Fruit fly (Drosophila melanogaster): ENCODE data around the gene Trf2.

The Trf2 gene

dm6 chrX:8450214-8450904 is 41.3 kb downstream of the Trf2 start:
- no peak for TF ChIP-seq N (GFP tag; optimal IDR thresholded peaks at IDR 0.05)
- TF ChIP-seq sage (GFP tag; optimal IDR thresholded peaks at IDR 0.05): no peak
- TF ChIP-seq CG9705 (GFP tag; optimal IDR thresholded peaks at IDR 0.05): no peak
- no peak for TF ChIP-seq GATAd (GFP tag; optimal IDR thresholded peaks at IDR 0.05)
- no peak for TF ChIP-seq woc (GFP tag; optimal IDR thresholded peaks at IDR 0.05)
- TF ChIP-seq fru (GFP tag; optimal IDR thresholded peaks at IDR 0.05): no peak
- TF ChIP-seq ey (GFP tag; optimal IDR thresholded peaks at IDR 0.05): no peak
- TF ChIP-seq psq (GFP tag; optimal IDR thresholded peaks at IDR 0.05): no peak
- no peak for TF ChIP-seq pan (optimal IDR thresholded peaks at IDR 0.05)
- TF ChIP-seq dmrt93B (GFP tag; optimal IDR thresholded peaks at IDR 0.05): no peak
- TF ChIP-seq Hnf4 (GFP tag; optimal IDR thresholded peaks at IDR 0.05): no peak
- TF ChIP-seq HLH106 (tag; optimal IDR thresholded peaks at IDR 0.05): no peak
- TF ChIP-seq Rel (GFP tag; optimal IDR thresholded peaks at IDR 0.05): no peak
- no peak for TF ChIP-seq Rel (tag; optimal IDR thresholded peaks at IDR 0.05)
- TF ChIP-seq OdsH (GFP tag; optimal IDR thresholded peaks at IDR 0.05): no peak
- TF ChIP-seq Hr78 (GFP tag; optimal IDR thresholded peaks at IDR 0.05): no peak
- no peak for TF ChIP-seq Hr83 (GFP tag; optimal IDR thresholded peaks at IDR 0.05; ENCODE audit: poor library complexity, severe bottlenecking)

dm6 chrX:8452163-8452562 is 43.1 kb downstream of the Trf2 start:
- TF ChIP-seq dmrt93B (GFP tag; optimal IDR thresholded peaks at IDR 0.05) (no peak), jim (GFP tag; optimal IDR thresholded peaks at IDR 0.05) (no peak), br (GFP tag; optimal IDR thresholded peaks at IDR 0.05) (no peak), psq (GFP tag; optimal IDR thresholded peaks at IDR 0.05) (no peak), h (GFP tag; optimal IDR thresholded peaks at IDR 0.05) (no peak), ey (GFP tag; optimal IDR thresholded peaks at IDR 0.05) (no peak), HLH106 (tag; optimal IDR thresholded peaks at IDR 0.05) (no peak), rgr (GFP tag; optimal IDR thresholded peaks at IDR 0.05) (no peak), usp (GFP tag; optimal IDR thresholded peaks at IDR 0.05) (no peak), sv (GFP tag; optimal IDR thresholded peaks at IDR 0.05) (no peak), Hr83 (GFP tag; optimal IDR thresholded peaks at IDR 0.05; ENCODE audit: poor library complexity, severe bottlenecking) (no peak), N (GFP tag; optimal IDR thresholded peaks at IDR 0.05) (no peak), Abd-B (GFP tag; optimal IDR thresholded peaks at IDR 0.05) (no peak), Mio (GFP tag; optimal IDR thresholded peaks at IDR 0.05) (no peak), dsf (GFP tag; optimal IDR thresholded peaks at IDR 0.05; ENCODE audit: borderline replicate concordance) (no peak), Rel (GFP tag; optimal IDR thresholded peaks at IDR 0.05) (no peak), Rel (tag; optimal IDR thresholded peaks at IDR 0.05) (no peak), Hnf4 (GFP tag; optimal IDR thresholded peaks at IDR 0.05) (no peak), OdsH (GFP tag; optimal IDR thresholded peaks at IDR 0.05) (no peak)

dm6 chrX:8455019-8455555 is 46.0 kb downstream of the Trf2 start, which contains the start of gene org-1:
Gene org-1, minus strand, starts transcription at chrX:8455069.
- TF ChIP-seq brk (GFP tag; optimal IDR thresholded peaks at IDR 0.05) (peak; percentile 4), sage (GFP tag; optimal IDR thresholded peaks at IDR 0.05) (peak; percentile 43), Dif (GFP tag; optimal IDR thresholded peaks at IDR 0.05; ENCODE audit: partially characterized antibody) (no peak), h (GFP tag; optimal IDR thresholded peaks at IDR 0.05) (peak; percentile 77), Jra (GFP tag; optimal IDR thresholded peaks at IDR 0.05) (no peak), Hr78 (GFP tag; optimal IDR thresholded peaks at IDR 0.05) (no peak), rgr (GFP tag; optimal IDR thresholded peaks at IDR 0.05) (peak; percentile 76), Hr83 (GFP tag; optimal IDR thresholded peaks at IDR 0.05; ENCODE audit: poor library complexity, severe bottlenecking) (no peak), fru (GFP tag; optimal IDR thresholded peaks at IDR 0.05) (peak; percentile 67), Myc (optimal IDR thresholded peaks at IDR 0.05) (no peak), HLH106 (tag; optimal IDR thresholded peaks at IDR 0.05) (peak; percentile 77), Mio (GFP tag; optimal IDR thresholded peaks at IDR 0.05) (no peak), psq (GFP tag; optimal IDR thresholded peaks at IDR 0.05) (peak; percentile 61), dsf (GFP tag; optimal IDR thresholded peaks at IDR 0.05; ENCODE audit: borderline replicate concordance) (no peak), GATAd (GFP tag; optimal IDR thresholded peaks at IDR 0.05) (no peak), N (GFP tag; optimal IDR thresholded peaks at IDR 0.05) (no peak), Dfd (GFP tag; optimal IDR thresholded peaks at IDR 0.05) (no peak), CrebA (GFP tag; optimal IDR thresholded peaks at IDR 0.05; ENCODE audit: borderline replicate concordance) (no peak), usp (GFP tag; optimal IDR thresholded peaks at IDR 0.05) (no peak), foxo (GFP tag; optimal IDR thresholded peaks at IDR 0.05) (peak in 1 of 2 experiments; percentile 81), pan (optimal IDR thresholded peaks at IDR 0.05) (no peak), CG32264 (GFP tag; optimal IDR thresholded peaks at IDR 0.05) (no peak), Hnf4 (GFP tag; optimal IDR thresholded peaks at IDR 0.05) (peak; percentile 71), br (GFP tag; optimal IDR thresholded peaks at IDR 0.05) (peak; percentile 60), Vsx2 (GFP tag; optimal IDR thresholded peaks at IDR 0.05; ENCODE audit: partially characterized antibody) (no peak), CG9705 (GFP tag; optimal IDR thresholded peaks at IDR 0.05) (peak; percentile 62), OdsH (GFP tag; optimal IDR thresholded peaks at IDR 0.05) (peak; percentile 69), Abd-B (GFP tag; optimal IDR thresholded peaks at IDR 0.05) (no peak), dl (GFP tag; optimal IDR thresholded peaks at IDR 0.05; ENCODE audit: insufficient read depth in 1 of 2, partially characterized antibody in 2 of 2) (no peak), Sp1 (GFP tag; optimal IDR thresholded peaks at IDR 0.05) (peak; percentile 66), tai (GFP tag; optimal IDR thresholded peaks at IDR 0.05) (peak; percentile 16), sv (GFP tag; optimal IDR thresholded peaks at IDR 0.05) (peak; percentile 79), dmrt93B (GFP tag; optimal IDR thresholded peaks at IDR 0.05) (peak; percentile 56), lola (GFP tag; optimal IDR thresholded peaks at IDR 0.05) (no peak), ey (GFP tag; optimal IDR thresholded peaks at IDR 0.05) (peak; percentile 74), woc (GFP tag; optimal IDR thresholded peaks at IDR 0.05) (peak; percentile 26), jim (GFP tag; optimal IDR thresholded peaks at IDR 0.05) (no peak), Rel (GFP tag; optimal IDR thresholded peaks at IDR 0.05) (no peak), Rel (tag; optimal IDR thresholded peaks at IDR 0.05) (peak; percentile 19)

Data from whole organism, wandering third instar larva.